Fruit fly (Drosophila melanogaster) whole organism, adult: ENCODE measurements around the gene Gpdh1.

Experiments
- Clk ChIP-seq: fragments of 200-800 bp; sonication (Bioruptor generic); optimal IDR thresholded peaks from 2 replicates; lab custom pipeline; 2017; ENCODE audit warnings: missing biosample characterization, missing genetic modification characterization
- Crg-1 ChIP-seq: fragments of 200-800 bp; sonication (Bioruptor generic); optimal IDR thresholded peaks from 2 replicates; lab custom pipeline; 2016; ENCODE audit warnings: missing biosample characterization, missing genetic modification characterization
- cic ChIP-seq: fragments of 200-800 bp; sonication (Bioruptor generic); optimal IDR thresholded peaks from 2 replicates; lab custom pipeline; 2017; ENCODE audit warnings: missing biosample characterization, mild to moderate bottlenecking, missing genetic modification characterization, moderate library complexity

DNA sequence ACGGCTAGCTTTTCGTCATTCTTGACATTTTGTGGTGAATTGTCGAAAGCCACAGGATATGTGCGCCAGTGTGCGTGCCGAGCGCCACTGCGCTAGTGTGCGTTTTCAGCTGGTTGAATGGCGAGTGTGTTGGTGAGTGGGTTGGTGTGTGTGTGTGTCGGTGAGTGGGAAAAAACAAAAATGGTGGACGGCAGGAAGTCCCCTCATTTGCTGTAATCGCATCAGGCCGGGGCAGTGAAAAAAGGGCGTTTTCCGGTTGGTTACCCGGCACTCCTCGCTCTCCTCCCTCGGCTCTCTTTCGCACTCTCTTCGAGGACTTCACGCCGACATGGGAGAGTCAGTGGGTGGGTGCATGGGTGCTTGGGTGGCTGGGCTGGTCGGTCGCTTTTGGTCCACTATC is 18.3 kb upstream of the Gpdh1 start:
- TF ChIP-seq cic (GFP tag; lab: Kevin White, UChicago), result no peak
- TF ChIP-seq Clk, result no peak
- TF ChIP-seq Crg-1 (GFP tag; lab: Kevin White, UChicago), result no peak
